Fruit fly (Drosophila melanogaster): ENCODE measurements around the gene PolE1.
A peak's percentile ranks its signal among the peaks of the same experiment; 100 is the strongest.

Gene PolE1

dm6 chr3R:23300091-23300918 is 47.6 kb upstream of the PolE1 start (continued):
- TF ChIP-seq CG10669 (GFP tag; optimal IDR thresholded peaks at IDR 0.05) (no peak), Lpt (GFP tag; optimal IDR thresholded peaks at IDR 0.05) (no peak), fd59A (GFP tag; optimal IDR thresholded peaks at IDR 0.05) (no peak), Sox102F (GFP tag; optimal IDR thresholded peaks at IDR 0.05) (peak; percentile 67), Hr38 (GFP tag; optimal IDR thresholded peaks at IDR 0.05) (no peak), topi (GFP tag; optimal IDR thresholded peaks at IDR 0.05) (no peak), Sox15 (GFP tag; optimal IDR thresholded peaks at IDR 0.05) (peak; percentile 13), dsx (GFP tag; optimal IDR thresholded peaks at IDR 0.05; ENCODE audit: poor library complexity, severe bottlenecking) (no peak), CG11762 (GFP tag; optimal IDR thresholded peaks at IDR 0.05; ENCODE audit: insufficient read depth) (no peak), Met (GFP tag; optimal IDR thresholded peaks at IDR 0.05) (peak; percentile 65), Blimp-1 (GFP tag; optimal IDR thresholded peaks at IDR 0.05) (no peak), salr (GFP tag; optimal IDR thresholded peaks at IDR 0.05) (no peak), fkh (GFP tag; optimal IDR thresholded peaks at IDR 0.05) (no peak), net (GFP tag; optimal IDR thresholded peaks at IDR 0.05) (peak; percentile 18), CG6276 (GFP tag; optimal IDR thresholded peaks at IDR 0.05) (no peak), Eip93F (GFP tag; optimal IDR thresholded peaks at IDR 0.05) (no peak), Hr39 (GFP tag; optimal IDR thresholded peaks at IDR 0.05) (peak; percentile 64), fd85E (GFP tag; optimal IDR thresholded peaks at IDR 0.05) (no peak), cyc (GFP tag; optimal IDR thresholded peaks at IDR 0.05) (no peak)

dm6 chr3R:23301270-23301669 is 46.7 kb upstream of the PolE1 start:
- no peak for TF ChIP-seq Gug (GFP tag; IDR thresholded peaks at IDR 0.05)
- TF ChIP-seq CG7368 (GFP tag; optimal IDR thresholded peaks at IDR 0.05), result no peak
- no peak for TF ChIP-seq cyc (GFP tag; optimal IDR thresholded peaks at IDR 0.05)
- no peak for TF ChIP-seq CG10669 (GFP tag; optimal IDR thresholded peaks at IDR 0.05)
- no peak for TF ChIP-seq Blimp-1 (GFP tag; optimal IDR thresholded peaks at IDR 0.05)
- no peak for TF ChIP-seq CG15336 (GFP tag; IDR thresholded peaks at IDR 0.05)
- TF ChIP-seq CG9139 (GFP tag; optimal IDR thresholded peaks at IDR 0.05), result no peak
- TF ChIP-seq CG8319 (GFP tag; optimal IDR thresholded peaks at IDR 0.05), result no peak

- TF ChIP-seq CG11294 (GFP tag; IDR thresholded peaks at IDR 0.05) (no peak), fkh (GFP tag; optimal IDR thresholded peaks at IDR 0.05) (peak; percentile 72)
Observed at dm6 chr3R:23302178-23302577, 45.8 kb upstream of the PolE1 start.

- TF ChIP-seq CG31627 (GFP tag; optimal IDR thresholded peaks at IDR 0.05), result peak; percentile 7
- peak; percentile 61 for TF ChIP-seq Eip78C (GFP tag)
- peak; percentile 5 for TF ChIP-seq Met (GFP tag; optimal IDR thresholded peaks at IDR 0.05)
- TF ChIP-seq CG11294 (GFP tag; IDR thresholded peaks at IDR 0.05), result no peak
Observed at dm6 chr3R:23303297-23303696, 44.6 kb upstream of the PolE1 start.

dm6 chr3R:23306828-23307227 is 41.1 kb upstream of the PolE1 start:
- TF ChIP-seq dsx (GFP tag; optimal IDR thresholded peaks at IDR 0.05; ENCODE audit: poor library complexity, severe bottlenecking), result peak; percentile 12
- no peak for TF ChIP-seq eg (GFP tag; IDR thresholded peaks at IDR 0.05)
- TF ChIP-seq salr (GFP tag; optimal IDR thresholded peaks at IDR 0.05), result no peak

dm6 chr3R:23309690-23310089 is 38.2 kb upstream of the PolE1 start:
- no peak for TF ChIP-seq CG11294 (GFP tag; IDR thresholded peaks at IDR 0.05)

dm6 chr3R:23310151-23310550 is 37.8 kb upstream of the PolE1 start:
- no peak for TF ChIP-seq pdm3 (GFP tag; optimal IDR thresholded peaks at IDR 0.05)
- no peak for TF ChIP-seq CG4318 (GFP tag; optimal IDR thresholded peaks at IDR 0.05)
- no peak for TF ChIP-seq Hr4 (GFP tag; optimal IDR thresholded peaks at IDR 0.05)

All from whole organism, prepupa.